Fruit fly (Drosophila melanogaster) whole organism, embryonic: ENCODE measurements around the gene ImpE1.
A peak's percentile ranks its signal among the peaks of the same experiment; 100 is the strongest.

Source experiments
- Ada2b ChIP-seq: fragments of 200-800 bp; sonication (Bioruptor generic); IDR thresholded peaks from 2 replicates; pipeline ENCODE4 v1.3.6; 2022; ENCODE audit warnings: missing biosample characterization, missing genetic modification characterization
- Bgb ChIP-seq: fragments of 200-800 bp; sonication (Bioruptor generic); IDR thresholded peaks from 2 replicates; pipeline ENCODE4 v1.3.6; 2022; ENCODE audit warnings: missing biosample characterization, missing genetic modification characterization; ENCODE audit not compliant: partially characterized antibody
- Blimp-1 ChIP-seq: fragments of 200-800 bp; sonication (Bioruptor generic); optimal IDR thresholded peaks from 3 replicates; lab custom pipeline; 2018; ENCODE audit warnings: missing biosample characterization, missing genetic modification characterization, mild to moderate bottlenecking, moderate library complexity, missing genetic modification reagents
- Bteb2 ChIP-seq: fragments of 200-800 bp; sonication (Bioruptor generic); optimal IDR thresholded peaks from 2 replicates; lab custom pipeline; 2016; ENCODE audit warnings: missing biosample characterization, missing genetic modification characterization
- CG10147 ChIP-seq: fragments of 200-800 bp; sonication (Bioruptor generic); optimal IDR thresholded peaks from 2 replicates; lab custom pipeline; 2019; ENCODE audit warnings: missing biosample characterization, mild to moderate bottlenecking, missing genetic modification characterization, moderate library complexity
- CG10462 ChIP-seq: fragments of 200-800 bp; sonication (Bioruptor generic); optimal IDR thresholded peaks from 2 replicates; lab custom pipeline; 2016; ENCODE audit warnings: missing biosample characterization, missing genetic modification characterization
- CG10543 ChIP-seq: fragments of 200-800 bp; sonication (Bioruptor generic); optimal IDR thresholded peaks from 3 replicates; lab custom pipeline; 2017; ENCODE audit warnings: missing biosample characterization, mild to moderate bottlenecking, missing genetic modification characterization, moderate library complexity
- CG11247 ChIP-seq: fragments of 200-800 bp; sonication (Bioruptor generic); IDR thresholded peaks from 2 replicates; pipeline ENCODE4 v1.3.6; 2022; ENCODE audit warnings: missing biosample characterization, missing genetic modification characterization
- CG11504 ChIP-seq: fragments of 200-800 bp; sonication (Bioruptor generic); optimal IDR thresholded peaks from 3 replicates; lab custom pipeline; 2019; ENCODE audit warnings: missing biosample characterization, mild to moderate bottlenecking, missing genetic modification characterization, moderate library complexity
- CG11560 ChIP-seq: fragments of 200-800 bp; sonication (Bioruptor generic); IDR thresholded peaks from 3 replicates; pipeline ENCODE4 v1.3.6; 2022; ENCODE audit warnings: missing biosample characterization, missing genetic modification characterization
- CG12236 ChIP-seq: fragments of 200-800 bp; sonication (Bioruptor generic); optimal IDR thresholded peaks from 2 replicates; lab custom pipeline; 2016; ENCODE audit warnings: missing biosample characterization, missing genetic modification characterization
- CG12659 ChIP-seq: fragments of 200-800 bp; sonication (Bioruptor generic); optimal IDR thresholded peaks from 3 replicates; lab custom pipeline; 2017; ENCODE audit warnings: mild to moderate bottlenecking, missing biosample characterization, missing genetic modification reagents, missing genetic modification characterization
- CG13296 ChIP-seq: fragments of 200-800 bp; sonication (Bioruptor generic); optimal IDR thresholded peaks from 3 replicates; lab custom pipeline; 2018; ENCODE audit warnings: missing biosample characterization, mild to moderate bottlenecking, missing genetic modification characterization
- CG17829 ChIP-seq: fragments of 200-800 bp; optimal IDR thresholded peaks from 2 replicates; lab custom pipeline; 2019; ENCODE audit warnings: missing biosample characterization, mild to moderate bottlenecking, missing genetic modification characterization, moderate library complexity
- CG17912 ChIP-seq: fragments of 200-800 bp; sonication (Bioruptor generic); optimal IDR thresholded peaks from 2 replicates; lab custom pipeline; 2018; ENCODE audit warnings: missing biosample characterization, mild to moderate bottlenecking, missing genetic modification characterization
- CG31365 ChIP-seq: fragments of 200-800 bp; sonication (Bioruptor generic); optimal IDR thresholded peaks from 2 replicates; lab custom pipeline; 2018; ENCODE audit warnings: missing biosample characterization, mild to moderate bottlenecking, missing genetic modification characterization
- CG31441 ChIP-seq: fragments of 200-800 bp; sonication (Bioruptor generic); IDR thresholded peaks from 2 replicates; pipeline ENCODE4 v1.3.6; 2022; ENCODE audit warnings: missing biosample characterization, missing genetic modification characterization
- CG3163 ChIP-seq: fragments of 200-800 bp; sonication (Bioruptor generic); optimal IDR thresholded peaks from 3 replicates; lab custom pipeline; 2016; ENCODE audit warnings: missing biosample characterization, missing genetic modification characterization
- CG34422 ChIP-seq: fragments of 200-800 bp; sonication (Bioruptor generic); IDR thresholded peaks from 3 replicates; pipeline ENCODE4 v1.3.6; 2022; ENCODE audit warnings: missing biosample characterization, missing genetic modification characterization
- CG6254 ChIP-seq: fragments of 200-800 bp; sonication (Bioruptor generic); optimal IDR thresholded peaks from 3 replicates; lab custom pipeline; 2017; ENCODE audit warnings: mild to moderate bottlenecking, missing biosample characterization, missing genetic modification reagents, missing genetic modification characterization
- CG7745 ChIP-seq: fragments of 200-800 bp; sonication (Bioruptor generic); optimal IDR thresholded peaks from 2 replicates; lab custom pipeline; 2018; ENCODE audit warnings: missing biosample characterization, mild to moderate bottlenecking, missing genetic modification characterization, moderate library complexity
- CG9817 ChIP-seq: fragments of 200-800 bp; sonication (Bioruptor generic); optimal IDR thresholded peaks from 2 replicates; lab custom pipeline; 2018; ENCODE audit warnings: missing biosample characterization, mild to moderate bottlenecking, missing genetic modification characterization, moderate library complexity
- Dip2 ChIP-seq: fragments of 200-800 bp; sonication (Bioruptor generic); IDR thresholded peaks from 2 replicates; pipeline ENCODE4 v1.3.6; 2022; ENCODE audit warnings: missing biosample characterization, missing genetic modification characterization
- Doc2 ChIP-seq: fragments of 200-800 bp; sonication (Bioruptor generic); IDR thresholded peaks from 2 replicates; pipeline ENCODE4 v1.3.6; 2022; ENCODE audit warnings: missing biosample characterization, missing genetic modification characterization
- Ets97D ChIP-seq: fragments of 200-800 bp; sonication (Bioruptor generic); optimal IDR thresholded peaks from 3 replicates; lab custom pipeline; 2016; ENCODE audit warnings: missing biosample characterization, missing genetic modification characterization
- Fer3 ChIP-seq: fragments of 200-800 bp; sonication (Bioruptor generic); optimal IDR thresholded peaks from 2 replicates; lab custom pipeline; 2018; ENCODE audit warnings: missing biosample characterization, mild to moderate bottlenecking, missing genetic modification characterization, moderate library complexity
- Hand ChIP-seq: fragments of 200-800 bp; sonication (Bioruptor generic); optimal IDR thresholded peaks from 2 replicates; lab custom pipeline; 2017; ENCODE audit warnings: mild to moderate bottlenecking, missing biosample characterization, missing genetic modification reagents, missing genetic modification characterization
- HmgZ ChIP-seq: fragments of 200-800 bp; sonication (Bioruptor generic); optimal IDR thresholded peaks from 2 replicates; lab custom pipeline; 2018; ENCODE audit warnings: missing biosample characterization, mild to moderate bottlenecking, missing genetic modification characterization
- NC2β ChIP-seq: fragments of 200-800 bp; sonication (Bioruptor generic); optimal IDR thresholded peaks from 2 replicates; lab custom pipeline; 2016; ENCODE audit warnings: missing biosample characterization, missing genetic modification characterization
- bab2 ChIP-seq: fragments of 200-800 bp; sonication (Bioruptor generic); optimal IDR thresholded peaks from 2 replicates; lab custom pipeline; 2016; ENCODE audit warnings: missing biosample characterization, missing genetic modification characterization
- bowl ChIP-seq: fragments of 200-800 bp; sonication (Bioruptor generic); IDR thresholded peaks from 2 replicates; pipeline ENCODE4 v1.3.6; 2022; ENCODE audit warnings: missing biosample characterization, missing genetic modification characterization
- ci ChIP-seq: fragments of 200-800 bp; sonication (Bioruptor generic); IDR thresholded peaks from 3 replicates; pipeline ENCODE4 v1.3.6; 2022; ENCODE audit warnings: missing biosample characterization, missing genetic modification characterization
- danr ChIP-seq: fragments of 200-800 bp; sonication (Bioruptor generic); IDR thresholded peaks from 2 replicates; pipeline ENCODE4 v1.3.6; 2022; ENCODE audit warnings: missing biosample characterization, missing genetic modification characterization
- en ChIP-seq: fragments of 200-800 bp; sonication (Bioruptor generic); optimal IDR thresholded peaks from 2 replicates; lab custom pipeline; 2016; ENCODE audit warnings: missing biosample characterization, missing genetic modification characterization
- esg ChIP-seq: fragments of 200-800 bp; sonication (Bioruptor generic); conservative IDR thresholded peaks from 2 replicates; pipeline ENCODE4 v1.3.6; 2022; ENCODE audit warnings: missing biosample characterization, missing genetic modification characterization
- fd64A ChIP-seq: fragments of 200-800 bp; sonication (Bioruptor generic); optimal IDR thresholded peaks from 3 replicates; lab custom pipeline; 2018; ENCODE audit warnings: missing biosample characterization, mild to moderate bottlenecking, missing genetic modification characterization
- gem ChIP-seq: fragments of 200-800 bp; sonication (Bioruptor generic); optimal IDR thresholded peaks from 2 replicates; lab custom pipeline; 2019; ENCODE audit warnings: missing biosample characterization, mild to moderate bottlenecking, missing genetic modification characterization, moderate library complexity
- gfzf ChIP-seq: fragments of 200-800 bp; sonication (Bioruptor generic); optimal IDR thresholded peaks from 2 replicates; lab custom pipeline; 2016; ENCODE audit warnings: missing biosample characterization, mild to moderate bottlenecking, missing genetic modification characterization, moderate library complexity
- h ChIP-seq: fragments of >200 bp; optimal IDR thresholded peaks from 2 replicates; lab custom pipeline; 2017
- inv ChIP-seq: fragments of 200-800 bp; sonication (Bioruptor generic); IDR thresholded peaks from 2 replicates; pipeline ENCODE4 v1.3.6; 2022; ENCODE audit warnings: missing biosample characterization, missing genetic modification characterization; ENCODE audit not compliant: partially characterized antibody
- jigr1 ChIP-seq: fragments of 200-800 bp; sonication (Bioruptor generic); IDR thresholded peaks from 3 replicates; pipeline ENCODE4 v1.3.6; 2022; ENCODE audit warnings: missing biosample characterization, missing genetic modification characterization
- mam ChIP-seq: fragments of 200-800 bp; sonication (Bioruptor generic); optimal IDR thresholded peaks from 3 replicates; lab custom pipeline; 2016; ENCODE audit warnings: missing biosample characterization, missing genetic modification characterization
- nerfin-2 ChIP-seq: fragments of 200-800 bp; sonication (Bioruptor generic); IDR thresholded peaks from 2 replicates; pipeline ENCODE4 v1.3.6; 2022; ENCODE audit warnings: missing biosample characterization, missing genetic modification characterization; ENCODE audit not compliant: partially characterized antibody
- run ChIP-seq: fragments of 200-800 bp; sonication (Bioruptor generic); optimal IDR thresholded peaks from 3 replicates; lab custom pipeline; 2018; ENCODE audit warnings: missing biosample characterization, mild to moderate bottlenecking, missing genetic modification characterization
- scrt ChIP-seq: fragments of 200-800 bp; sonication (Bioruptor generic); optimal IDR thresholded peaks from 2 replicates; lab custom pipeline; 2018; ENCODE audit warnings: missing biosample characterization, mild to moderate bottlenecking, missing genetic modification characterization, moderate library complexity
- sd ChIP-seq: fragments of 200-800 bp; sonication (Bioruptor generic); optimal IDR thresholded peaks from 3 replicates; lab custom pipeline; 2018; ENCODE audit warnings: missing biosample characterization, mild to moderate bottlenecking, missing genetic modification characterization, moderate library complexity
- stwl ChIP-seq: fragments of 200-800 bp; sonication (Bioruptor generic); optimal IDR thresholded peaks from 3 replicates; lab custom pipeline; 2018; ENCODE audit warnings: missing biosample characterization, mild to moderate bottlenecking, missing genetic modification characterization, moderate library complexity
- trh ChIP-seq: fragments of 200-800 bp; sonication (Bioruptor generic); optimal IDR thresholded peaks from 2 replicates; lab custom pipeline; 2016; ENCODE audit warnings: missing biosample characterization, missing genetic modification characterization
- zen2 ChIP-seq: fragments of 200-800 bp; sonication (Bioruptor generic); IDR thresholded peaks from 3 replicates; pipeline ENCODE4 v1.3.6; 2022; ENCODE audit warnings: missing biosample characterization, missing genetic modification characterization; ENCODE audit not compliant: partially characterized antibody
- zfh1 ChIP-seq: fragments of 200-800 bp; sonication (Bioruptor generic); IDR thresholded peaks from 3 replicates; pipeline ENCODE4 v1.3.6; 2022; ENCODE audit warnings: missing biosample characterization, missing genetic modification characterization

The ImpE1 gene

dm6 chr3L:8358776-8359455 lies 13.3 kb upstream of the ImpE1 start (continued):
- TF ChIP-seq CG10543 (GFP tag; lab: Kevin White, UChicago) (peak; percentile 76), fd64A (GFP tag; lab: Kevin White, UChicago) (no peak), NC2β (GFP tag; lab: Kevin White, UChicago) (no peak), danr (GFP tag; lab: Robert Waterston, UW) (no peak), CG17912 (GFP tag; lab: Kevin White, UChicago) (no peak), CG31365 (tag; lab: Kevin White, UChicago) (no peak), CG10147 (GFP tag; lab: Kevin White, UChicago) (no peak), CG13296 (GFP tag; lab: Kevin White, UChicago) (no peak), CG6254 (no peak), CG31441 (GFP tag; lab: Robert Waterston, UW) (no peak), CG11504 (tag; lab: Kevin White, UChicago) (no peak), CG11560 (tag; lab: Robert Waterston, UW) (no peak), Dip2 (no peak), gem (tag; lab: Kevin White, UChicago) (no peak), gfzf (GFP tag; lab: Kevin White, UChicago) (no peak), mam (GFP tag; lab: Kevin White, UChicago) (no peak), Ada2b (GFP tag; lab: Robert Waterston, UW) (no peak), ci (GFP tag; lab: Robert Waterston, UW) (peak; percentile 55; the same call in 2 of the 3 replicates), CG12236 (no peak), zen2 (GFP tag; lab: Robert Waterston, UW) (peak; percentile 14; the same call in 1 of the 3 replicates), CG12659 (GFP tag; lab: Kevin White, UChicago) (no peak), CG11247 (no peak), bowl (no peak), Blimp-1 (GFP tag; lab: Kevin White, UChicago) (no peak), Bteb2 (no peak), scrt (peak; percentile 95), zfh1 (GFP tag; lab: Robert Waterston, UW) (no peak), Ets97D (no peak), trh (no peak), CG3163 (GFP tag; lab: Kevin White, UChicago) (no peak), CG7745 (tag; lab: Kevin White, UChicago) (no peak), Fer3 (tag; lab: Kevin White, UChicago) (no peak), HmgZ (tag; lab: Kevin White, UChicago) (no peak), CG34422 (GFP tag; lab: Robert Waterston, UW) (peak; percentile 48; the same call in 1 of the 3 replicates), Hand (GFP tag; lab: Kevin White, UChicago) (no peak), h (lab: Kevin White, UChicago) (no peak), en (GFP tag; lab: Kevin White, UChicago) (no peak), stwl (tag; lab: Kevin White, UChicago) (peak; percentile 22), Bgb (GFP tag; lab: Robert Waterston, UW) (peak; percentile 60), bab2 (GFP tag; lab: Kevin White, UChicago) (no peak), Doc2 (GFP tag; lab: Robert Waterston, UW) (no peak), CG17829 (tag; lab: Kevin White, UChicago) (no peak), nerfin-2 (GFP tag; lab: Robert Waterston, UW) (peak; percentile 68), inv (peak; percentile 43; the same call in 1 of the 2 replicates), sd (peak; percentile 19), CG10462 (GFP tag; lab: Kevin White, UChicago) (no peak), CG9817 (tag; lab: Kevin White, UChicago) (no peak), jigr1 (GFP tag; lab: Robert Waterston, UW) (no peak), run (tag; lab: Kevin White, UChicago) (no peak), esg (GFP tag; lab: Robert Waterston, UW) (no peak)
